Fruit fly (Drosophila melanogaster): ENCODE results near the gene gish.

Gene gish

DNA sequence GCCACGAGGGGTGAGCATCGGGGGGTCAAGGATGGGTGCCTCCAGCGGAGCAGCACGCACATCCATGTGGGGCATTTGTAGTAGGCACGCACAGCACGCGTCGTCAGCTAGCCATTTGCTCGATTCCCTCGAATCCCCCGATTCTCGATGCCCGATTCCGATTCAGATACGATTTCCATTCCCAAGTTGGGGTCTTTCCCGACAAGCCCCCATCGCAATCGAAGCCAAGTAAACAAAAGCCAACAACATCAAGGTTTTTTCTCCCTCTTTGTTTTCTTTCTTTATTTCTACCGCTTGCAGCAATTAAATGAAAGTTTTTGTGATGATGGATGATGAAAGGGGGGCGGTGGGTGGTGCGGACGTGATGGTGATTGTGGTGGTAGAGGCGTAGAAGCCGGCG lies 45.2 kb upstream of the gish start:
- no peak for TF ChIP-seq CG10631 (GFP tag; optimal IDR thresholded peaks at IDR 0.05)
- TF ChIP-seq CG3919 (GFP tag; optimal IDR thresholded peaks at IDR 0.05): no peak
- TF ChIP-seq svp (GFP tag): peak; percentile 69
- no peak for TF ChIP-seq CG6792 (GFP tag; optimal IDR thresholded peaks at IDR 0.05)
- no peak for TF ChIP-seq Sox15 (GFP tag; optimal IDR thresholded peaks at IDR 0.05)
- TF ChIP-seq CG11294 (GFP tag; IDR thresholded peaks at IDR 0.05): no peak
- no peak for TF ChIP-seq CG3032 (tag; optimal IDR thresholded peaks at IDR 0.05)
- TF ChIP-seq Sox102F (GFP tag; optimal IDR thresholded peaks at IDR 0.05): no peak
- TF ChIP-seq dac (GFP tag; optimal IDR thresholded peaks at IDR 0.05): no peak
- TF ChIP-seq CG15336 (GFP tag; IDR thresholded peaks at IDR 0.05): no peak
- TF ChIP-seq cyc (GFP tag; optimal IDR thresholded peaks at IDR 0.05): no peak
- peak; percentile 18 for TF ChIP-seq Eip75B (GFP tag; optimal IDR thresholded peaks at IDR 0.05)
- no peak for TF ChIP-seq CG7368 (GFP tag; optimal IDR thresholded peaks at IDR 0.05)
- no peak for TF ChIP-seq CG6854 (GFP tag; optimal IDR thresholded peaks at IDR 0.05)
- peak; percentile 32 to 96 for TF ChIP-seq ss (GFP tag; optimal IDR thresholded peaks at IDR 0.05)
- TF ChIP-seq Hr4 (GFP tag; optimal IDR thresholded peaks at IDR 0.05): no peak
- no peak for TF ChIP-seq CG4318 (GFP tag; optimal IDR thresholded peaks at IDR 0.05)
- peak; percentile 6 for TF ChIP-seq CG16779 (tag; optimal IDR thresholded peaks at IDR 0.05)
- TF ChIP-seq CG11902 (GFP tag; optimal IDR thresholded peaks at IDR 0.05): no peak
- TF ChIP-seq pdm3 (GFP tag; optimal IDR thresholded peaks at IDR 0.05): no peak
- peak; percentile 17 for TF ChIP-seq Ets96B (tag; optimal IDR thresholded peaks at IDR 0.05)
- no peak for TF ChIP-seq CG6808 (GFP tag; optimal IDR thresholded peaks at IDR 0.05)
- peak; percentile 79 for TF ChIP-seq Sox14 (GFP tag; optimal IDR thresholded peaks at IDR 0.05)
- no peak for TF ChIP-seq salr (GFP tag; optimal IDR thresholded peaks at IDR 0.05)
- no peak for TF ChIP-seq acj6 (GFP tag; optimal IDR thresholded peaks at IDR 0.05)
- TF ChIP-seq Met (GFP tag; optimal IDR thresholded peaks at IDR 0.05): no peak
- TF ChIP-seq CG32006 (GFP tag; optimal IDR thresholded peaks at IDR 0.05): no peak
- no peak for TF ChIP-seq fd59A (GFP tag; optimal IDR thresholded peaks at IDR 0.05)
- TF ChIP-seq eg (GFP tag; IDR thresholded peaks at IDR 0.05): no peak
- no peak for TF ChIP-seq OdsH (GFP tag; optimal IDR thresholded peaks at IDR 0.05)
- peak; percentile 3 for TF ChIP-seq CG6276 (GFP tag; optimal IDR thresholded peaks at IDR 0.05)
- TF ChIP-seq lz (GFP tag; optimal IDR thresholded peaks at IDR 0.05): no peak
- peak; percentile 10 for TF ChIP-seq Eip93F (GFP tag; optimal IDR thresholded peaks at IDR 0.05)
- no peak for TF ChIP-seq CG8319 (GFP tag; optimal IDR thresholded peaks at IDR 0.05)
- TF ChIP-seq net (GFP tag; optimal IDR thresholded peaks at IDR 0.05): no peak
- TF ChIP-seq Blimp-1 (GFP tag; optimal IDR thresholded peaks at IDR 0.05): peak; percentile 25
- TF ChIP-seq Hr38 (GFP tag; optimal IDR thresholded peaks at IDR 0.05): no peak
- no peak for TF ChIP-seq CG8119 (GFP tag; IDR thresholded peaks at IDR 0.05)
- peak; percentile 30 for TF ChIP-seq Lpt (GFP tag; optimal IDR thresholded peaks at IDR 0.05)
- TF ChIP-seq achi (GFP tag; optimal IDR thresholded peaks at IDR 0.05): no peak
- no peak for TF ChIP-seq CG34406 (GFP tag; optimal IDR thresholded peaks at IDR 0.05)
- TF ChIP-seq Eip78C (GFP tag): peak; percentile 51
- TF ChIP-seq Ets21C (GFP tag; optimal IDR thresholded peaks at IDR 0.05): no peak
- TF ChIP-seq Hr39 (GFP tag; optimal IDR thresholded peaks at IDR 0.05): no peak
- TF ChIP-seq CG1621 (tag; optimal IDR thresholded peaks at IDR 0.05): no peak
